Worm (Caenorhabditis elegans) whole organism, L4/young adult: Measurements from ENCODE around the gene tat-2.

Experiments used
- W03F9.2 ChIP-seq: fragments of 150-350 bp; optimal IDR thresholded peaks from 2 replicates; lab custom pipeline; 2014; ENCODE audit warnings: missing biosample characterization, missing genetic modification characterization
- dao-5 ChIP-seq: sonication (generic microtip); optimal IDR thresholded peaks from 2 replicates; lab custom pipeline; 2016; ENCODE audit warnings: missing genotype, missing genetic modification characterization, moderate library complexity, missing compliant biosample characterization
- him-1 ChIP-seq: sonication (generic microtip); optimal IDR thresholded peaks from 2 replicates; lab custom pipeline; 2016; ENCODE audit warnings: missing genotype, missing genetic modification reagents, missing genetic modification characterization, missing compliant biosample characterization

DNA sequence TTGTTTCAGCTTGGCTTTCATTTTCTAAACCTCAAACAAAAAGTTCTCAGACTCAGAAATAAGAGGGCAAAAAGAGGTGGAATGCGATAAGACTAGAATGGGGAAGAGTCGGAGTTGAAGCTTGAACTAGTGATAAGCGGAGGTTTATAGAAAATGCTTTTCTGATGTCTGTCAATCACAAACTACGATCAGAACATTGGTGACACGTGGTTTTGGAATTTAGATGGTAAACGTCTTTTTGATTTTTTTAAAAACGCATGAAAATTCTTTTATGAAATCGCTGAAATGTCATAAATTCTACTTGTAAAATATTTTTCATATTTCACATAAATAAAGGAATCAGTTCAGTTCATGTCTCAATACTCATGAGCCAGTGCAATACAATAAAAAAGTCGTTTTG, 25.6 kb downstream of the tat-2 start, which contains the start of gene H06H21.8:
- TF ChIP-seq him-1 (tag; lab: Kevin White, UChicago) (no peak), dao-5 (tag; lab: Kevin White, UChicago) (no peak), W03F9.2 (tag; lab: Kevin White, UChicago) (no peak)
